Worm (Caenorhabditis elegans): Measurements from ENCODE around the gene srh-247.
"Not testable (repeated sequence)": the region's sequence is repeated elsewhere in the genome, so short reads cannot be mapped to it uniquely, and the experiment has no call there.

Gene srh-247

ce11 chrV:2975285-2975684 is 41.3 kb upstream of the srh-247 start, which contains the start of gene srw-123:
Gene srw-123, minus strand, starts transcription at chrV:2975385.
- TF ChIP-seq bed-2 (GFP tag; IDR thresholded peaks at IDR 0.05); ztf-18 (tag; optimal IDR thresholded peaks at IDR 0.05); attf-3 (GFP tag; conservative IDR thresholded peaks at IDR 0.05): not testable (repeated sequence)

- TF ChIP-seq fkh-3 (tag; optimal IDR thresholded peaks at IDR 0.05) (no peak), snpc-1.1 (tag; optimal IDR thresholded peaks at IDR 0.05; ENCODE audit: insufficient read depth) (peak; percentile 84), F23B12.7 (tag; optimal IDR thresholded peaks at IDR 0.05; ENCODE audit: insufficient read depth) (no peak), Y67H2A.10 (GFP tag; conservative IDR thresholded peaks at IDR 0.05) (no peak), rpc-1 (optimal IDR thresholded peaks at IDR 0.05) (no peak), rpc-1 (tag; optimal IDR thresholded peaks at IDR 0.05) (peak; percentile 22), snpc-4 (GFP tag; optimal IDR thresholded peaks at IDR 0.05) (no peak), snpc-4 (tag; optimal IDR thresholded peaks at IDR 0.05) (peak in 3 of 4 experiments; percentile 51 to 95 (median 91)), chd-7 (tag; optimal IDR thresholded peaks at IDR 0.05) (no peak), ztf-28 (GFP tag; IDR thresholded peaks at IDR 0.05) (no peak), nfya-1 (tag; optimal IDR thresholded peaks at IDR 0.05; ENCODE audit: borderline replicate concordance, insufficient read depth) (no peak), lsy-27 (tag; optimal IDR thresholded peaks at IDR 0.05; ENCODE audit: borderline replicate concordance, insufficient read depth) (no peak)
Measured at ce11 chrV:2971307-2971999, 37.5 kb upstream of the srh-247 start, which contains the start of gene srw-129. Gene srw-129, plus strand, starts transcription at chrV:2971949.

- TF ChIP-seq lin-35 (GFP tag; optimal IDR thresholded peaks at IDR 0.05) (no peak), rcor-1 (GFP tag; IDR thresholded peaks at IDR 0.05) (no peak), die-1 (tag; optimal IDR thresholded peaks at IDR 0.05) (no peak), snpc-4 (GFP tag; optimal IDR thresholded peaks at IDR 0.05) (no peak), snpc-4 (tag; optimal IDR thresholded peaks at IDR 0.05) (no peak), hmg-1.2 (GFP tag; IDR thresholded peaks at IDR 0.05) (no peak), rec-8 (tag; optimal IDR thresholded peaks at IDR 0.05) (no peak), madf-3 (GFP tag; IDR thresholded peaks at IDR 0.05) (no peak), ccch-3 (GFP tag; optimal IDR thresholded peaks at IDR 0.05) (no peak), Y67H2A.10 (GFP tag; conservative IDR thresholded peaks at IDR 0.05) (no peak)
Measured at ce11 chrV:2964786-2965185, 30.8 kb upstream of the srh-247 start, which contains the start of gene srh-88. Gene srh-88, minus strand, starts transcription at chrV:2964886.

DNA sequence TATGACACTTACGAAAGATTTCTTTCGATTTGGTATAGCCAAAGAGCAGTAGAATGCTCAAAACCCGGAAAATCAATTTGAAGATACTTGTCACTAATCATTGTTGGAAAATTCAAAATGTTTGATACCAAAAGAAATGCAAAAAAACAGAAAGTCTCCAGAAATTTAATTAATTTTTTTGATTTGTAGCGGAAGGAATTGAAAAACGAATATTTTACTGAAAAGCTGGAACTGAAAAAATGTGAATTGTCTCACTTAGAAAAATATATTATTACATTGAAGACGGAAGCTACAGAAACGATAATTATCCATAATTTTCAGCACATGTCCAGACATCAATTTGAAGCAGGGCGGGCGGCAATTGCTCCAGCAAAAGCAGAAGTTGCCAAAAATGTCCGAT is 29.0 kb upstream of the srh-247 start, which contains the start of gene srw-138:
Gene srw-138, minus strand, starts transcription at position 101 of the 400 bp plus-strand sequence.
- TF ChIP-seq ama-1 (optimal IDR thresholded peaks at IDR 0.05) = no peak
- TF ChIP-seq ama-1 (GFP tag; optimal IDR thresholded peaks at IDR 0.05) = no peak
- TF ChIP-seq nfya-1 (tag; optimal IDR thresholded peaks at IDR 0.05; ENCODE audit: borderline replicate concordance, insufficient read depth) = no peak
- no peak for TF ChIP-seq lin-26 (GFP tag; IDR thresholded peaks at IDR 0.05)
- TF ChIP-seq zim-3 (tag; optimal IDR thresholded peaks at IDR 0.05) = no peak
- no peak for TF ChIP-seq hsf-1 (GFP tag; IDR thresholded peaks at IDR 0.05)
- TF ChIP-seq F10E7.11 (tag; optimal IDR thresholded peaks at IDR 0.05) = no peak
- TF ChIP-seq let-526 (GFP tag; IDR thresholded peaks at IDR 0.05) = no peak
- TF ChIP-seq rpc-1 (optimal IDR thresholded peaks at IDR 0.05) = no peak
- no peak for TF ChIP-seq rpc-1 (tag; optimal IDR thresholded peaks at IDR 0.05)
- TF ChIP-seq hlh-26 (GFP tag; conservative IDR thresholded peaks at IDR 0.05) = no peak
- TF ChIP-seq gei-17 (GFP tag; optimal IDR thresholded peaks at IDR 0.05) = no peak
- TF ChIP-seq nhr-179 (tag; optimal IDR thresholded peaks at IDR 0.05) = no peak
- TF ChIP-seq aptf-3 (GFP tag; IDR thresholded peaks at IDR 0.05) = no peak
- TF ChIP-seq C17E4.6 (GFP tag; IDR thresholded peaks at IDR 0.05) = no peak
- TF ChIP-seq F57C9.4 (tag; optimal IDR thresholded peaks at IDR 0.05) = no peak
- TF ChIP-seq tbp1 (GFP tag; optimal IDR thresholded peaks at IDR 0.05) = no peak
- no peak for TF ChIP-seq ztf-25 (GFP tag; IDR thresholded peaks at IDR 0.05)
- no peak for TF ChIP-seq cebp-2 (GFP tag; IDR thresholded peaks at IDR 0.05)
- no peak for TF ChIP-seq hmg-20 (GFP tag; IDR thresholded peaks at IDR 0.05)
- TF ChIP-seq xnd-1 (tag; optimal IDR thresholded peaks at IDR 0.05) = no peak
